Worm (Caenorhabditis elegans): ENCODE measurements around the gene fbxb-78.

ce11 chrIV:4742480-4742879, 5.1 kb downstream of the fbxb-78 start:
- TF ChIP-seq hlh-30 (tag; optimal IDR thresholded peaks at IDR 0.05; ENCODE audit: insufficient read depth), result no peak
- TF ChIP-seq T23F11.4 (GFP tag; optimal IDR thresholded peaks at IDR 0.05), result no peak
- TF ChIP-seq nhr-11 (tag; optimal IDR thresholded peaks at IDR 0.05), result no peak
- TF ChIP-seq lin-11 (tag; optimal IDR thresholded peaks at IDR 0.05), result no peak
- TF ChIP-seq dve-1 (tag; optimal IDR thresholded peaks at IDR 0.05), result no peak
- TF ChIP-seq tbx-2 (tag; optimal IDR thresholded peaks at IDR 0.05), result no peak
- TF ChIP-seq pag-3 (tag; optimal IDR thresholded peaks at IDR 0.05; ENCODE audit: borderline replicate concordance), result no peak
- no peak for TF ChIP-seq ama-1 (optimal IDR thresholded peaks at IDR 0.05)
- TF ChIP-seq ceh-22 (tag; optimal IDR thresholded peaks at IDR 0.05), result no peak
- TF ChIP-seq hlh-6 (tag; optimal IDR thresholded peaks at IDR 0.05), result no peak
- TF ChIP-seq Y22D7AL.16 (tag; optimal IDR thresholded peaks at IDR 0.05), result no peak
- TF ChIP-seq sox-4 (tag; optimal IDR thresholded peaks at IDR 0.05), result no peak
- TF ChIP-seq pqm-1 (tag; optimal IDR thresholded peaks at IDR 0.05), result no peak

Data from whole organism, late embryonic.